Fruit fly (Drosophila melanogaster) whole organism, prepupa: ENCODE data around the gene syd.
A peak's percentile ranks its signal among the peaks of the same experiment; 100 is the strongest.

ENCODE experiments used
- CG31627 ChIP-seq: fragments of 200-800 bp; sonication (Bioruptor generic); optimal IDR thresholded peaks from 3 replicates; lab custom pipeline; 2016; ENCODE audit warnings: missing biosample characterization, missing genetic modification characterization
- CG34406 ChIP-seq: fragments of 200-800 bp; sonication (Bioruptor generic); optimal IDR thresholded peaks from 3 replicates; lab custom pipeline; 2016; ENCODE audit warnings: missing biosample characterization, missing genetic modification characterization
- CG6276 ChIP-seq: fragments of 200-800 bp; sonication (Bioruptor generic); optimal IDR thresholded peaks from 2 replicates; lab custom pipeline; 2017; ENCODE audit warnings: missing biosample characterization, mild to moderate bottlenecking, missing genetic modification characterization
- Eip78C ChIP-seq: fragments of 200-800 bp; sonication (Bioruptor generic); peaks from one replicate; lab custom pipeline; 2016; ENCODE audit warnings: missing biosample characterization, missing genetic modification characterization

- TF ChIP-seq CG34406 (no peak), Eip78C (GFP tag; lab: Kevin White, UChicago) (peak; percentile 21), CG6276 (GFP tag; lab: Kevin White, UChicago) (no peak), CG31627 (GFP tag; lab: Kevin White, UChicago) (no peak)
These were observed 46.0 kb upstream of the syd start for dm6 chr3L:7981956-7982355.
